4 fruit fly cellular contexts compared by ENCODE assay signal in genomic region chr3R:26056381-26056780, dm6.
A peak's percentile ranks its signal among the peaks of the same experiment; 100 is the strongest.
TF ChIP-seq lines count a peak whose summit lies in the region.

TSS of gene Sld5 (minus strand) at chr3R:26056547.
TSS of gene CG14543 (plus strand) at chr3R:26056630.

- TF ChIP-seq CTCF in whole organism, embryonic (GFP tag; optimal IDR thresholded peaks at IDR 0.05; lab: Kevin White, UChicago), result no peak

TF ChIP-seq in whole organism, adult, 20 proteins besides CTCF, POLR2A, EP300 and RAD21:
- TF ChIP-seq Clk (GFP tag; optimal IDR thresholded peaks at IDR 0.05; lab: Kevin White, UChicago), result no peak
- TF ChIP-seq Crg-1 (GFP tag; optimal IDR thresholded peaks at IDR 0.05; lab: Kevin White, UChicago), result peak; percentile 28
- no peak for TF ChIP-seq CG12768 (GFP tag; optimal IDR thresholded peaks at IDR 0.05; lab: Kevin White, UChicago)
- peak; percentile 85 for TF ChIP-seq Mnt (GFP tag; optimal IDR thresholded peaks at IDR 0.05; lab: Kevin White, UChicago)
- TF ChIP-seq cic (GFP tag; optimal IDR thresholded peaks at IDR 0.05; lab: Kevin White, UChicago), result no peak
- TF ChIP-seq bab1 (GFP tag; optimal IDR thresholded peaks at IDR 0.05; lab: Kevin White, UChicago), result peak; percentile 15
- no peak for TF ChIP-seq CG33017 (tag; optimal IDR thresholded peaks at IDR 0.05; lab: Kevin White, UChicago)
- TF ChIP-seq kay (GFP tag; lab: Kevin White, UChicago; ENCODE audit: borderline replicate concordance), result no peak
- TF ChIP-seq pad (GFP tag; optimal IDR thresholded peaks at IDR 0.05; lab: Kevin White, UChicago), result peak; percentile 24
- no peak for TF ChIP-seq toe (GFP tag; optimal IDR thresholded peaks at IDR 0.05; lab: Kevin White, UChicago)
- TF ChIP-seq Hr96 (GFP tag; optimal IDR thresholded peaks at IDR 0.05; lab: Kevin White, UChicago), result no peak
- peak; percentile 52 for TF ChIP-seq CG7101 (tag; optimal IDR thresholded peaks at IDR 0.05; lab: Kevin White, UChicago)
- TF ChIP-seq ovo (GFP tag; optimal IDR thresholded peaks at IDR 0.05; lab: Kevin White, UChicago), result peak; percentile 29
- peak; percentile 21 for TF ChIP-seq CG1620 (GFP tag; optimal IDR thresholded peaks at IDR 0.05; lab: Kevin White, UChicago)
- no peak for TF ChIP-seq CG11617 (GFP tag; optimal IDR thresholded peaks at IDR 0.05; lab: Kevin White, UChicago)
- TF ChIP-seq CG5204 (GFP tag; optimal IDR thresholded peaks at IDR 0.05; lab: Kevin White, UChicago), result no peak
- no peak for TF ChIP-seq CG14711 (tag; optimal IDR thresholded peaks at IDR 0.05; lab: Kevin White, UChicago)
- no peak for TF ChIP-seq CG7045 (GFP tag; optimal IDR thresholded peaks at IDR 0.05; lab: Kevin White, UChicago)
- no peak for TF ChIP-seq tj (GFP tag; optimal IDR thresholded peaks at IDR 0.05; lab: Kevin White, UChicago)
- TF ChIP-seq cnc (optimal IDR thresholded peaks at IDR 0.05; lab: Kevin White, UChicago), result no peak

TF ChIP-seq in whole organism, embryonic, 481 proteins besides CTCF, POLR2A, EP300 and RAD21 (continues in another document):
- TF ChIP-seq CG1603 (tag; optimal IDR thresholded peaks at IDR 0.05; lab: Kevin White, UChicago) (peak; percentile 31), zfh2 (GFP tag; optimal IDR thresholded peaks at IDR 0.05; lab: Kevin White, UChicago) (peak; percentile 4), NfI (GFP tag; optimal IDR thresholded peaks at IDR 0.05; lab: Kevin White, UChicago) (peak; percentile 38), pnt (GFP tag; optimal IDR thresholded peaks at IDR 0.05; lab: Kevin White, UChicago) (no peak), Ets97D (GFP tag; optimal IDR thresholded peaks at IDR 0.05; lab: Kevin White, UChicago) (peak; percentile 91), CoRest (tag; optimal IDR thresholded peaks at IDR 0.05; lab: Kevin White, UChicago) (peak; percentile 1), dm (GFP tag; optimal IDR thresholded peaks at IDR 0.05; lab: Kevin White, UChicago) (peak; percentile 74), NC2β (GFP tag; optimal IDR thresholded peaks at IDR 0.05; lab: Kevin White, UChicago) (peak; percentile 45), CG15696 (tag; optimal IDR thresholded peaks at IDR 0.05; lab: Kevin White, UChicago) (no peak), Oli (tag; optimal IDR thresholded peaks at IDR 0.05; lab: Kevin White, UChicago) (no peak), Ptx1 (GFP tag; IDR thresholded peaks at IDR 0.05; lab: Robert Waterston, UW) (no peak), en (GFP tag; optimal IDR thresholded peaks at IDR 0.05; lab: Kevin White, UChicago) (no peak), CG12219 (GFP tag; optimal IDR thresholded peaks at IDR 0.05; lab: Kevin White, UChicago) (no peak), NFAT (GFP tag; IDR thresholded peaks at IDR 0.05; lab: Robert Waterston, UW) (0 out of 2 replicates have a peak, but pooled peaks have one; percentile 7), fu2 (GFP tag; optimal IDR thresholded peaks at IDR 0.05; lab: Kevin White, UChicago) (peak; percentile 28), Pdp1 (GFP tag; optimal IDR thresholded peaks at IDR 0.05; lab: Kevin White, UChicago) (peak in 1 of 2 experiments; percentile 17), row (GFP tag; IDR thresholded peaks at IDR 0.05; lab: Robert Waterston, UW) (0 out of 3 replicates have a peak, but pooled peaks have one; percentile 18), Meics (GFP tag; optimal IDR thresholded peaks at IDR 0.05; lab: Kevin White, UChicago) (peak; percentile 15), CG3847 (GFP tag; IDR thresholded peaks at IDR 0.05; lab: Robert Waterston, UW) (0 out of 2 replicates have a peak, but pooled peaks have one; percentile 17), CG12659 (GFP tag; optimal IDR thresholded peaks at IDR 0.05; lab: Kevin White, UChicago) (peak; percentile 39), CG13287 (GFP tag; IDR thresholded peaks at IDR 0.05; lab: Robert Waterston, UW; ENCODE audit: partially characterized antibody) (peak; percentile 50; the same call in 1 of the 2 replicates), CG10274 (GFP tag; optimal IDR thresholded peaks at IDR 0.05; lab: Kevin White, UChicago) (no peak), CG12155 (GFP tag; optimal IDR thresholded peaks at IDR 0.05; lab: Kevin White, UChicago) (peak; percentile 12)

TF ChIP-seq in whole organism, prepupa, 60 proteins besides CTCF, POLR2A, EP300 and RAD21 (continues in another document):
- TF ChIP-seq CG16779 (tag; optimal IDR thresholded peaks at IDR 0.05; lab: Kevin White, UChicago) (no peak), Blimp-1 (GFP tag; optimal IDR thresholded peaks at IDR 0.05; lab: Kevin White, UChicago) (no peak), CG6792 (GFP tag; optimal IDR thresholded peaks at IDR 0.05; lab: Kevin White, UChicago) (no peak), CG6808 (GFP tag; optimal IDR thresholded peaks at IDR 0.05; lab: Kevin White, UChicago) (no peak), lz (GFP tag; optimal IDR thresholded peaks at IDR 0.05; lab: Kevin White, UChicago) (peak; percentile 9), CG11902 (GFP tag; optimal IDR thresholded peaks at IDR 0.05; lab: Kevin White, UChicago) (no peak), fd85E (GFP tag; optimal IDR thresholded peaks at IDR 0.05; lab: Kevin White, UChicago) (no peak), CG10631 (GFP tag; optimal IDR thresholded peaks at IDR 0.05; lab: Kevin White, UChicago) (no peak), CG32006 (GFP tag; optimal IDR thresholded peaks at IDR 0.05; lab: Kevin White, UChicago) (no peak), Ets96B (tag; optimal IDR thresholded peaks at IDR 0.05; lab: Kevin White, UChicago) (no peak), CG8119 (GFP tag; IDR thresholded peaks at IDR 0.05; lab: Robert Waterston, UW) (no peak), CG34406 (GFP tag; optimal IDR thresholded peaks at IDR 0.05; lab: Kevin White, UChicago) (no peak), svp (GFP tag; lab: Kevin White, UChicago) (no peak), CG1621 (tag; optimal IDR thresholded peaks at IDR 0.05; lab: Kevin White, UChicago) (no peak), CG8319 (GFP tag; optimal IDR thresholded peaks at IDR 0.05; lab: Kevin White, UChicago) (no peak), CG11762 (GFP tag; optimal IDR thresholded peaks at IDR 0.05; lab: Kevin White, UChicago; ENCODE audit: insufficient read depth) (no peak), CG6854 (GFP tag; optimal IDR thresholded peaks at IDR 0.05; lab: Kevin White, UChicago) (peak; percentile 15), CG4318 (GFP tag; optimal IDR thresholded peaks at IDR 0.05; lab: Kevin White, UChicago) (no peak), pdm3 (GFP tag; optimal IDR thresholded peaks at IDR 0.05; lab: Kevin White, UChicago) (no peak), Met (GFP tag; optimal IDR thresholded peaks at IDR 0.05; lab: Kevin White, UChicago) (no peak), spab (GFP tag; optimal IDR thresholded peaks at IDR 0.05; lab: Kevin White, UChicago) (no peak), acj6 (GFP tag; optimal IDR thresholded peaks at IDR 0.05; lab: Kevin White, UChicago) (no peak), CG6276 (GFP tag; optimal IDR thresholded peaks at IDR 0.05; lab: Kevin White, UChicago) (no peak), Eip78C (GFP tag; lab: Kevin White, UChicago) (no peak), esn (GFP tag; optimal IDR thresholded peaks at IDR 0.05; lab: Kevin White, UChicago) (peak; percentile 26), CG8632 (GFP tag; optimal IDR thresholded peaks at IDR 0.05; lab: Kevin White, UChicago) (no peak), dsx (GFP tag; optimal IDR thresholded peaks at IDR 0.05; lab: Kevin White, UChicago; ENCODE audit: poor library complexity, severe bottlenecking) (no peak), Sox15 (GFP tag; optimal IDR thresholded peaks at IDR 0.05; lab: Kevin White, UChicago) (no peak)

TF ChIP-seq in whole organism, wandering third instar larva, 38 proteins besides CTCF, POLR2A, EP300 and RAD21 (continues in another document):
- TF ChIP-seq dl (GFP tag; optimal IDR thresholded peaks at IDR 0.05; lab: Kevin White, UChicago; ENCODE audit: insufficient read depth in 1 of 2, partially characterized antibody in 2 of 2) (no peak), Myc (optimal IDR thresholded peaks at IDR 0.05; lab: Kevin White, UChicago) (no peak), dmrt93B (GFP tag; optimal IDR thresholded peaks at IDR 0.05; lab: Kevin White, UChicago) (no peak), CG9705 (GFP tag; optimal IDR thresholded peaks at IDR 0.05; lab: Kevin White, UChicago) (no peak), Hr78 (GFP tag; optimal IDR thresholded peaks at IDR 0.05; lab: Kevin White, UChicago) (no peak), Mio (GFP tag; optimal IDR thresholded peaks at IDR 0.05; lab: Kevin White, UChicago) (no peak), sv (GFP tag; optimal IDR thresholded peaks at IDR 0.05; lab: Kevin White, UChicago) (no peak), pan (optimal IDR thresholded peaks at IDR 0.05; lab: Kevin White, UChicago) (no peak), psq (GFP tag; optimal IDR thresholded peaks at IDR 0.05; lab: Kevin White, UChicago) (no peak), tai (GFP tag; optimal IDR thresholded peaks at IDR 0.05; lab: Kevin White, UChicago) (no peak), Sp1 (GFP tag; optimal IDR thresholded peaks at IDR 0.05; lab: Kevin White, UChicago) (peak; percentile 2), fru (GFP tag; optimal IDR thresholded peaks at IDR 0.05; lab: Kevin White, UChicago) (no peak), jim (GFP tag; optimal IDR thresholded peaks at IDR 0.05; lab: Kevin White, UChicago) (no peak), Vsx2 (GFP tag; optimal IDR thresholded peaks at IDR 0.05; lab: Kevin White, UChicago; ENCODE audit: partially characterized antibody) (no peak), dsf (GFP tag; optimal IDR thresholded peaks at IDR 0.05; lab: Kevin White, UChicago; ENCODE audit: borderline replicate concordance) (no peak), GATAd (GFP tag; optimal IDR thresholded peaks at IDR 0.05; lab: Kevin White, UChicago) (no peak), Rel (GFP tag; optimal IDR thresholded peaks at IDR 0.05; lab: Kevin White, UChicago) (no peak), Rel (tag; optimal IDR thresholded peaks at IDR 0.05; lab: Kevin White, UChicago) (peak; percentile 2), usp (GFP tag; optimal IDR thresholded peaks at IDR 0.05; lab: Kevin White, UChicago) (no peak), Abd-B (GFP tag; optimal IDR thresholded peaks at IDR 0.05; lab: Kevin White, UChicago) (no peak), Hnf4 (GFP tag; optimal IDR thresholded peaks at IDR 0.05; lab: Kevin White, UChicago) (peak; percentile 44), OdsH (GFP tag; optimal IDR thresholded peaks at IDR 0.05; lab: Kevin White, UChicago) (no peak), Dif (GFP tag; optimal IDR thresholded peaks at IDR 0.05; lab: Kevin White, UChicago; ENCODE audit: partially characterized antibody) (no peak), N (GFP tag; optimal IDR thresholded peaks at IDR 0.05; lab: Kevin White, UChicago) (no peak), foxo (GFP tag; optimal IDR thresholded peaks at IDR 0.05; lab: Kevin White, UChicago) (peak in 1 of 2 experiments; percentile 37), HLH106 (tag; optimal IDR thresholded peaks at IDR 0.05; lab: Kevin White, UChicago) (no peak), brk (GFP tag; optimal IDR thresholded peaks at IDR 0.05; lab: Kevin White, UChicago) (no peak), woc (GFP tag; optimal IDR thresholded peaks at IDR 0.05; lab: Kevin White, UChicago) (no peak), CG32264 (GFP tag; optimal IDR thresholded peaks at IDR 0.05; lab: Kevin White, UChicago) (no peak), lola (GFP tag; optimal IDR thresholded peaks at IDR 0.05; lab: Kevin White, UChicago) (no peak), Jra (GFP tag; optimal IDR thresholded peaks at IDR 0.05; lab: Kevin White, UChicago) (no peak)
